Worm (Caenorhabditis elegans) whole organism, L2 larva: ENCODE results near the gene F52C12.6.

ENCODE experiments used
- fos-1 ChIP-seq: fragments of 150-350 bp; optimal IDR thresholded peaks from 2 replicates; lab custom pipeline; 2014; ENCODE audit warnings: missing biosample characterization, missing genetic modification characterization
- lin-39 ChIP-seq: fragments of 150-350 bp; optimal IDR thresholded peaks from 2 replicates; lab custom pipeline; 2014; ENCODE audit warnings: missing biosample characterization, missing genetic modification reagents, missing genetic modification characterization
- nhr-11 ChIP-seq: fragments of 150-350 bp; optimal IDR thresholded peaks from 2 replicates; lab custom pipeline; 2014; ENCODE audit warnings: missing biosample characterization, missing genetic modification characterization
- nhr-12 ChIP-seq: fragments of 150-350 bp; optimal IDR thresholded peaks from 2 replicates; lab custom pipeline; 2014; ENCODE audit warnings: missing biosample characterization, missing genetic modification characterization
- zag-1 ChIP-seq: fragments of 150-350 bp; optimal IDR thresholded peaks from 2 replicates; lab custom pipeline; 2014; ENCODE audit warnings: missing biosample characterization, missing genetic modification characterization

DNA sequence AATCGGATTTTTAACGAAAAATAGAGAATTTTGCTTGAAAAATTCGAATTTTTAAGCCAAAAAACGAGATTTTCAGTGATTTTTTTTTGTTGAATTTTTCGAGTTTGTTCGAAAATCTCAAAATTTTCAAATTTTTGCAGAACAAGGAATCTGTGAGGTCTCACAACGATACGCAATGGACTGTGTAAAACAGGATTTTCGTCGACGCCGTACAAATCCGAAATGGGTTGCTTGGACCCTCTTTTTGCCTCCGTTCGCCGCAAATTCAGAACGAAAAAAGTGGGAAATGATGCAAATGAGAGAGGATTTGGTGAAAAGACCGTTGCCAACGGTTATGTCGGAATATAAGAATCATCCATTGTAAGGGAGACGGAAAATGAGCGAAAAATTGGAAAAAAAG is 45.8 kb downstream of the F52C12.6 start:
- TF ChIP-seq fos-1 (tag; lab: Kevin White, UChicago) (no peak), zag-1 (no peak), nhr-12 (tag; lab: Kevin White, UChicago) (no peak), nhr-11 (tag; lab: Kevin White, UChicago) (no peak), lin-39 (no peak)
